Fruit fly (Drosophila melanogaster) whole organism, pupa: Measurements from ENCODE around the gene Npc2c.

Experiments
- CG10348 ChIP-seq: fragments of 200-800 bp; sonication (Bioruptor generic); IDR thresholded peaks from 2 replicates; pipeline ENCODE4 v1.3.6; 2022; ENCODE audit warnings: missing biosample characterization, missing genetic modification characterization
- CG12605 ChIP-seq: fragments of 200-800 bp; sonication (Bioruptor generic); IDR thresholded peaks from 2 replicates; pipeline ENCODE4 v1.3.6; 2022; ENCODE audit warnings: missing biosample characterization, missing genetic modification characterization
- CG13204 ChIP-seq: fragments of 200-800 bp; sonication (Bioruptor generic); optimal IDR thresholded peaks from 2 replicates; lab custom pipeline; 2018; ENCODE audit warnings: missing biosample characterization, mild to moderate bottlenecking, missing genetic modification characterization, moderate library complexity
- CG14655 ChIP-seq: fragments of 200-800 bp; sonication (Bioruptor generic); optimal IDR thresholded peaks from 3 replicates; lab custom pipeline; 2017; ENCODE audit warnings: mild to moderate bottlenecking, missing biosample characterization, missing genetic modification reagents, missing genetic modification characterization
- CG15710 ChIP-seq: fragments of 200-800 bp; sonication (Bioruptor generic); optimal IDR thresholded peaks from 2 replicates; lab custom pipeline; 2018; ENCODE audit warnings: missing biosample characterization, mild to moderate bottlenecking, missing genetic modification characterization, moderate library complexity
- CG17806 ChIP-seq: fragments of 200-800 bp; sonication (Bioruptor generic); optimal IDR thresholded peaks from 2 replicates; lab custom pipeline; 2018; ENCODE audit warnings: missing biosample characterization, mild to moderate bottlenecking, missing genetic modification characterization, moderate library complexity
- CG32121 ChIP-seq: fragments of 200-800 bp; sonication (Bioruptor generic); IDR thresholded peaks from 2 replicates; pipeline ENCODE4 v1.3.6; 2022; ENCODE audit warnings: missing biosample characterization, missing genetic modification characterization
- CG34367 ChIP-seq: fragments of 200-800 bp; sonication (Bioruptor generic); optimal IDR thresholded peaks from 2 replicates; lab custom pipeline; 2018; ENCODE audit warnings: missing biosample characterization, mild to moderate bottlenecking, missing genetic modification characterization
- CG4496 ChIP-seq: fragments of 200-800 bp; sonication (Bioruptor generic); IDR thresholded peaks from 3 replicates; pipeline ENCODE4 v1.3.6; 2022; ENCODE audit warnings: missing biosample characterization, missing genetic modification characterization
- CG8159 ChIP-seq: fragments of 200-800 bp; sonication (Bioruptor generic); optimal IDR thresholded peaks from 3 replicates; lab custom pipeline; 2018; ENCODE audit warnings: missing biosample characterization, mild to moderate bottlenecking, missing genetic modification characterization, moderate library complexity
- CG8301 ChIP-seq: fragments of 200-800 bp; sonication (Bioruptor generic); optimal IDR thresholded peaks from 2 replicates; lab custom pipeline; 2018; ENCODE audit warnings: missing biosample characterization, mild to moderate bottlenecking, missing genetic modification characterization
- CG9948 ChIP-seq: fragments of 200-800 bp; sonication (Bioruptor generic); optimal IDR thresholded peaks from 2 replicates; lab custom pipeline; 2018; ENCODE audit warnings: missing biosample characterization, mild to moderate bottlenecking, missing genetic modification characterization, moderate library complexity
- D1 ChIP-seq: fragments of 200-800 bp; sonication (Bioruptor generic); optimal IDR thresholded peaks from 2 replicates; lab custom pipeline; 2018; ENCODE audit warnings: missing biosample characterization, mild to moderate bottlenecking, missing genetic modification characterization, moderate library complexity
- EcR ChIP-seq: fragments of 200-800 bp; sonication (Bioruptor generic); optimal IDR thresholded peaks from 3 replicates; lab custom pipeline; 2019; ENCODE audit warnings: missing biosample characterization, missing genetic modification characterization, mild to moderate bottlenecking, moderate library complexity, missing genetic modification reagents
- Ets98B ChIP-seq: fragments of 200-800 bp; sonication (Bioruptor generic); IDR thresholded peaks from 2 replicates; pipeline ENCODE4 v1.3.6; 2022; ENCODE audit warnings: missing biosample characterization, missing genetic modification characterization
- Pif1A ChIP-seq: fragments of 200-800 bp; sonication (Bioruptor generic); optimal IDR thresholded peaks from 3 replicates; lab custom pipeline; 2016; ENCODE audit warnings: missing biosample characterization, missing genetic modification characterization
- Pif1B ChIP-seq: fragments of 200-800 bp; sonication (Bioruptor generic); optimal IDR thresholded peaks from 3 replicates; lab custom pipeline; 2016; ENCODE audit warnings: missing biosample characterization, missing genetic modification characterization
- Snoo ChIP-seq: fragments of 200-800 bp; sonication (Bioruptor generic); optimal IDR thresholded peaks from 3 replicates; lab custom pipeline; 2017; ENCODE audit warnings: missing biosample characterization, mild to moderate bottlenecking, missing genetic modification characterization, inconsistent platforms
- fd96Ca ChIP-seq: fragments of 200-800 bp; sonication (Bioruptor generic); IDR thresholded peaks from 3 replicates; pipeline ENCODE4 v1.3.6; 2022; ENCODE audit warnings: missing biosample characterization, missing genetic modification characterization
- gl ChIP-seq: fragments of 200-800 bp; sonication (Bioruptor generic); optimal IDR thresholded peaks from 2 replicates; lab custom pipeline; 2018; ENCODE audit warnings: missing biosample characterization, mild to moderate bottlenecking, missing genetic modification characterization
- rn ChIP-seq: fragments of 200-800 bp; sonication (Bioruptor generic); IDR thresholded peaks from 2 replicates; pipeline ENCODE4 v1.3.6; 2022; ENCODE audit warnings: missing biosample characterization, missing genetic modification characterization

The Npc2c gene

DNA sequence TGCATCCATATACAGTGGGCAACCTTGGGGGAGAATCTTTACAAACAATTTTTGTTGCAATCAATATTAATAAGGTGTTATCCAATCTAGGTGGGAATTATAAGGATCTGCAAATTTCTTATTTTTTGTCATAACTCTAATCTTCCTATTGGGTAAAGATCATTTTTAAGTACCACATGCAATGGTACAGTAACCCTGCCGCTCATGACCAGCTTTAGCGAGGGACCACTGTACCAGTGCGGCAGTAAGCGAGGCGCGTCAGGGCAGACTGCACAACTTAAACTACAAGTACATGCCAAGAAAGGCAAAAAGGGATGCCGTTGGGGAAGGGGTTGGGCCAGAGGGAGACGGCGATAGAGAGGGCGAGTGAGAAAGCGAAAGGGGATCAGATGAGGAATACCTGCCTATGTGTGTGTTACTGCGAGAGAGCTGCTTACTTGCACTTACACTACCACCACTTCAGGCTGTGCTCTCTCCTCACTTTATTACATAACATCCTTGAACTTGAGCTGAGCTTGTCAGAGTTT, 22.6 kb downstream of the Npc2c start:
- TF ChIP-seq gl (peak; percentile 87), D1 (peak; percentile 81), Snoo (tag; lab: Kevin White, UChicago) (peak; percentile 59), rn (GFP tag; lab: Robert Waterston, UW) (peak; percentile 37; the same call in 1 of the 2 replicates), EcR (GFP tag; lab: Kevin White, UChicago) (peak; percentile 37), CG4496 (peak; percentile 83), CG32121 (GFP tag; lab: Robert Waterston, UW) (no peak), CG34367 (tag; lab: Kevin White, UChicago) (peak; percentile 90), CG9948 (tag; lab: Kevin White, UChicago) (peak; percentile 94), CG15710 (tag; lab: Kevin White, UChicago) (peak; percentile 93), CG8301 (tag; lab: Kevin White, UChicago) (peak; percentile 54), CG17806 (tag; lab: Kevin White, UChicago) (peak; percentile 90), CG13204 (GFP tag; lab: Kevin White, UChicago) (peak; percentile 78), CG12605 (GFP tag; lab: Robert Waterston, UW) (0 out of 2 replicates have a peak, but pooled peaks have one; percentile 20), CG10348 (GFP tag; lab: Robert Waterston, UW) (no peak), CG8159 (peak; percentile 94), CG14655 (GFP tag; lab: Kevin White, UChicago) (peak; percentile 66), Pif1A (GFP tag; lab: Kevin White, UChicago) (peak; percentile 79), Ets98B (GFP tag; lab: Robert Waterston, UW) (peak; percentile 31; the same call in 1 of the 2 replicates), fd96Ca (GFP tag; lab: Robert Waterston, UW) (peak; percentile 82), Pif1B (GFP tag; lab: Kevin White, UChicago) (peak; percentile 73)
- TF ChIP-seq, all 21 proteins: peak for 19

DNA sequence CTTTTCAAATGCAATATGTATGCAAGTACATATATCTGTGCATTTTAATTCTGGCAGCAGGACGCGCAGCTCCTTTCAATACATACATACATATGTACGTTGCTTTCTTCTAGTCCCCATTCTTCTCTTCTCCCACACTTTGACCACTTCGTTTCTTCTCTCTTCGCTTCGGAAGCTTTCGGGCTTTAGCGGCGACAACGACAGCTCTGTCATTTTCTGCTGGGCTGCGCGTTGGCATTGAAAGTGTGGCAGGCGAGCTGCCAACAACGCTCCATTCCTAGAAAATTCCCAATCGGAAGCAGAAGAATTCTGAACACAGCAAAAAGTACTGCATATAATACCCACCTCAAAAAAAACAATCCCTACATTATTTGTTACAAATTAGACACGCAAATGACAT, 23.0 kb downstream of the Npc2c start:
- TF ChIP-seq Ets98B (GFP tag; lab: Robert Waterston, UW) (no peak), CG4496 (peak; percentile 30; the same call in 1 of the 3 replicates)

DNA sequence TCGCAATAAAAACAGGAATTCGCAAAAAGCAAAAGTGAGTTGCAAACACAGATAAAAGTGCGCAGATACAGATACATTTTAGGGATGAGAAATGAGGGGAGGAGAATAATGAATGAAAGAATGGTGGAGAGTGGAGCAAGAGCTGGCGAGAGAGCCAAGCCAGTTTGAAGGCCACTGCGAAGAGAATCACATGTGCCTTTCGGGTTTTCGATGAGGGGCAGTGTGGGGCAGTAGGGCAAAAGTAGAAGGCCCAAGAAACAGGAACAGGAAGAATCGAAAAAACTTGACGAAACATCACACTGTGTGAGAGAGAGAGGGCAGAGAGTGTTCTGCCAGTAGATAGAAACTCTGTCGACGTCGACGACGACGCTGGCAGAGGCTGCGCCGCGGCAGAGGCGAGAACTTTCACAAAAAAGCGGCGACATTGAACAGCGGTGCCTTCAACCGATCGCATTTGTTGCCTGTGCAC, 24.2 kb downstream of the Npc2c start:
- TF ChIP-seq gl = peak; percentile 20
- peak; percentile 82 for TF ChIP-seq EcR (GFP tag; lab: Kevin White, UChicago)
- 0 out of 3 replicates have a peak, but pooled peaks have one; percentile 18 for TF ChIP-seq CG4496
- no peak for TF ChIP-seq D1
- no peak for TF ChIP-seq Pif1A (GFP tag; lab: Kevin White, UChicago)
- peak; percentile 19; the same call in 1 of the 2 replicates for TF ChIP-seq CG12605 (GFP tag; lab: Robert Waterston, UW)
- peak; percentile 24 for TF ChIP-seq CG13204 (GFP tag; lab: Kevin White, UChicago)
- peak; percentile 20 for TF ChIP-seq CG15710 (tag; lab: Kevin White, UChicago)
- no peak for TF ChIP-seq CG17806 (tag; lab: Kevin White, UChicago)
- peak; percentile 5 for TF ChIP-seq CG8159
- no peak for TF ChIP-seq Pif1B (GFP tag; lab: Kevin White, UChicago)
- TF ChIP-seq, all 21 proteins: peak for 7

DNA sequence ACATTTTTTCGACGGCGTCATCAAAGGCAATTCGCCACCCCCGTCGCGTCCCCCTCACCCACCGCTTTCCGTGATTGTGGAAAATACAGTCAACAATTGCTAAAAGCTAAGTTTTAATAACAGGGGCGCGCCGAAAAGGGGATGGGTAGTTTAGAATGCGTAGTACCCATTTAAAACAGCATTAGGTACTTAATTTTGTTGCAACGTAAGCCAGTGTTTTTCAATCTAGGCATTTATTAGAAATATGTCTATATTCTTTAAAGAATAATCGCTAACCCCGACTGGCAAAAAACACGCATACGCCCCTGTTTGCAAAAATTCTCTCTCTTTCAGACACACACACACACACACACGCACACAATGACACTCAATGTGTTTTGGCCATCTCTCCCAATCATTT, 24.9 kb downstream of the Npc2c start:
- TF ChIP-seq CG32121 (GFP tag; lab: Robert Waterston, UW) = peak; percentile 39; the same call in 1 of the 2 replicates
- TF ChIP-seq CG14655 (GFP tag; lab: Kevin White, UChicago) = peak; percentile 37
- TF ChIP-seq Pif1A (GFP tag; lab: Kevin White, UChicago) = peak; percentile 27
- no peak for TF ChIP-seq CG13204 (GFP tag; lab: Kevin White, UChicago)
- TF ChIP-seq D1 = no peak
- TF ChIP-seq fd96Ca (GFP tag; lab: Robert Waterston, UW) = peak; percentile 69; the same call in 2 of the 3 replicates
- peak; percentile 7 for TF ChIP-seq CG8301 (tag; lab: Kevin White, UChicago)
- TF ChIP-seq CG10348 (GFP tag; lab: Robert Waterston, UW) = no peak
- TF ChIP-seq CG34367 (tag; lab: Kevin White, UChicago) = peak; percentile 46
- no peak for TF ChIP-seq gl
- peak; percentile 75 for TF ChIP-seq Snoo (tag; lab: Kevin White, UChicago)
- peak; percentile 75 for TF ChIP-seq CG4496
- peak; percentile 40 for TF ChIP-seq CG9948 (tag; lab: Kevin White, UChicago)
- no peak for TF ChIP-seq EcR (GFP tag; lab: Kevin White, UChicago)
- TF ChIP-seq CG17806 (tag; lab: Kevin White, UChicago) = peak; percentile 54
- peak; percentile 41 for TF ChIP-seq CG8159
- no peak for TF ChIP-seq Pif1B (GFP tag; lab: Kevin White, UChicago)
- peak; percentile 57 for TF ChIP-seq CG15710 (tag; lab: Kevin White, UChicago)
- 0 out of 2 replicates have a peak, but pooled peaks have one; percentile 14 for TF ChIP-seq rn (GFP tag; lab: Robert Waterston, UW)
- 0 out of 2 replicates have a peak, but pooled peaks have one; percentile 34 for TF ChIP-seq Ets98B (GFP tag; lab: Robert Waterston, UW)
- TF ChIP-seq CG12605 (GFP tag; lab: Robert Waterston, UW) = no peak

DNA sequence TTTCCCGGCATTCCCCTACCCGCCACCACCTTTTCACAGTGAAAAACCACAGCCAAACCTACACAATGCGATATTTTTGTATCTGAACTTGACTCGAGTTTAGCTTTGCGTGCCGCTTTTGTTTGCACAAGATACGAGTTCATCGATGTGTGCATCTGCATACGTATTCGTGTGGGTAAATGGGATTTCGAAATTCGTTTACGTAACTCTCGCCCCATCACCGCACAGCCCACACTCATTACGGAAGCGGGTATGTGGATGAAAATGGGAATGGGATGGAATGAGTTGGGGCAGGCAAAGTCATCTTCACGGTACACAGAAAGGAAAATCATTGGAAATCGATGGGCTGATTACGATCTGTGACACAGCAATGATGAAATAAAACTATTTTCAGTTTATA, 26.2 kb downstream of the Npc2c start:
- no peak for TF ChIP-seq CG34367 (tag; lab: Kevin White, UChicago)
- no peak for TF ChIP-seq CG4496
- no peak for TF ChIP-seq gl
- TF ChIP-seq CG8301 (tag; lab: Kevin White, UChicago) = no peak
- no peak for TF ChIP-seq CG12605 (GFP tag; lab: Robert Waterston, UW)
- TF ChIP-seq CG14655 (GFP tag; lab: Kevin White, UChicago) = no peak
- no peak for TF ChIP-seq D1
- no peak for TF ChIP-seq CG9948 (tag; lab: Kevin White, UChicago)
- no peak for TF ChIP-seq CG8159
- TF ChIP-seq fd96Ca (GFP tag; lab: Robert Waterston, UW) = no peak
